Fruit fly (Drosophila melanogaster) whole organism, pupa: ENCODE measurements around the gene CG18661.
A peak's percentile ranks its signal among the peaks of the same experiment; 100 is the strongest.

Experiments
- CG10348 ChIP-seq: fragments of 200-800 bp; sonication (Bioruptor generic); IDR thresholded peaks from 2 replicates; pipeline ENCODE4 v1.3.6; 2022; ENCODE audit warnings: missing biosample characterization, missing genetic modification characterization
- CG12605 ChIP-seq: fragments of 200-800 bp; sonication (Bioruptor generic); IDR thresholded peaks from 2 replicates; pipeline ENCODE4 v1.3.6; 2022; ENCODE audit warnings: missing biosample characterization, missing genetic modification characterization
- CG13204 ChIP-seq: fragments of 200-800 bp; sonication (Bioruptor generic); optimal IDR thresholded peaks from 2 replicates; lab custom pipeline; 2018; ENCODE audit warnings: missing biosample characterization, mild to moderate bottlenecking, missing genetic modification characterization, moderate library complexity
- CG14655 ChIP-seq: fragments of 200-800 bp; sonication (Bioruptor generic); optimal IDR thresholded peaks from 3 replicates; lab custom pipeline; 2017; ENCODE audit warnings: mild to moderate bottlenecking, missing biosample characterization, missing genetic modification reagents, missing genetic modification characterization
- CG15710 ChIP-seq: fragments of 200-800 bp; sonication (Bioruptor generic); optimal IDR thresholded peaks from 2 replicates; lab custom pipeline; 2018; ENCODE audit warnings: missing biosample characterization, mild to moderate bottlenecking, missing genetic modification characterization, moderate library complexity
- CG17806 ChIP-seq: fragments of 200-800 bp; sonication (Bioruptor generic); optimal IDR thresholded peaks from 2 replicates; lab custom pipeline; 2018; ENCODE audit warnings: missing biosample characterization, mild to moderate bottlenecking, missing genetic modification characterization, moderate library complexity
- CG32121 ChIP-seq: fragments of 200-800 bp; sonication (Bioruptor generic); IDR thresholded peaks from 2 replicates; pipeline ENCODE4 v1.3.6; 2022; ENCODE audit warnings: missing biosample characterization, missing genetic modification characterization
- CG34367 ChIP-seq: fragments of 200-800 bp; sonication (Bioruptor generic); optimal IDR thresholded peaks from 2 replicates; lab custom pipeline; 2018; ENCODE audit warnings: missing biosample characterization, mild to moderate bottlenecking, missing genetic modification characterization
- CG4496 ChIP-seq: fragments of 200-800 bp; sonication (Bioruptor generic); IDR thresholded peaks from 3 replicates; pipeline ENCODE4 v1.3.6; 2022; ENCODE audit warnings: missing biosample characterization, missing genetic modification characterization
- CG8159 ChIP-seq: fragments of 200-800 bp; sonication (Bioruptor generic); optimal IDR thresholded peaks from 3 replicates; lab custom pipeline; 2018; ENCODE audit warnings: missing biosample characterization, mild to moderate bottlenecking, missing genetic modification characterization, moderate library complexity
- CG8301 ChIP-seq: fragments of 200-800 bp; sonication (Bioruptor generic); optimal IDR thresholded peaks from 2 replicates; lab custom pipeline; 2018; ENCODE audit warnings: missing biosample characterization, mild to moderate bottlenecking, missing genetic modification characterization
- CG9948 ChIP-seq: fragments of 200-800 bp; sonication (Bioruptor generic); optimal IDR thresholded peaks from 2 replicates; lab custom pipeline; 2018; ENCODE audit warnings: missing biosample characterization, mild to moderate bottlenecking, missing genetic modification characterization, moderate library complexity
- D1 ChIP-seq: fragments of 200-800 bp; sonication (Bioruptor generic); optimal IDR thresholded peaks from 2 replicates; lab custom pipeline; 2018; ENCODE audit warnings: missing biosample characterization, mild to moderate bottlenecking, missing genetic modification characterization, moderate library complexity
- EcR ChIP-seq: fragments of 200-800 bp; sonication (Bioruptor generic); optimal IDR thresholded peaks from 3 replicates; lab custom pipeline; 2019; ENCODE audit warnings: missing biosample characterization, missing genetic modification characterization, mild to moderate bottlenecking, moderate library complexity, missing genetic modification reagents
- Ets98B ChIP-seq: fragments of 200-800 bp; sonication (Bioruptor generic); IDR thresholded peaks from 2 replicates; pipeline ENCODE4 v1.3.6; 2022; ENCODE audit warnings: missing biosample characterization, missing genetic modification characterization
- Pif1A ChIP-seq: fragments of 200-800 bp; sonication (Bioruptor generic); optimal IDR thresholded peaks from 3 replicates; lab custom pipeline; 2016; ENCODE audit warnings: missing biosample characterization, missing genetic modification characterization
- Pif1B ChIP-seq: fragments of 200-800 bp; sonication (Bioruptor generic); optimal IDR thresholded peaks from 3 replicates; lab custom pipeline; 2016; ENCODE audit warnings: missing biosample characterization, missing genetic modification characterization
- Snoo ChIP-seq: fragments of 200-800 bp; sonication (Bioruptor generic); optimal IDR thresholded peaks from 3 replicates; lab custom pipeline; 2017; ENCODE audit warnings: missing biosample characterization, mild to moderate bottlenecking, missing genetic modification characterization, inconsistent platforms
- fd96Ca ChIP-seq: fragments of 200-800 bp; sonication (Bioruptor generic); IDR thresholded peaks from 3 replicates; pipeline ENCODE4 v1.3.6; 2022; ENCODE audit warnings: missing biosample characterization, missing genetic modification characterization
- gl ChIP-seq: fragments of 200-800 bp; sonication (Bioruptor generic); optimal IDR thresholded peaks from 2 replicates; lab custom pipeline; 2018; ENCODE audit warnings: missing biosample characterization, mild to moderate bottlenecking, missing genetic modification characterization
- rn ChIP-seq: fragments of 200-800 bp; sonication (Bioruptor generic); IDR thresholded peaks from 2 replicates; pipeline ENCODE4 v1.3.6; 2022; ENCODE audit warnings: missing biosample characterization, missing genetic modification characterization

The CG18661 gene

DNA sequence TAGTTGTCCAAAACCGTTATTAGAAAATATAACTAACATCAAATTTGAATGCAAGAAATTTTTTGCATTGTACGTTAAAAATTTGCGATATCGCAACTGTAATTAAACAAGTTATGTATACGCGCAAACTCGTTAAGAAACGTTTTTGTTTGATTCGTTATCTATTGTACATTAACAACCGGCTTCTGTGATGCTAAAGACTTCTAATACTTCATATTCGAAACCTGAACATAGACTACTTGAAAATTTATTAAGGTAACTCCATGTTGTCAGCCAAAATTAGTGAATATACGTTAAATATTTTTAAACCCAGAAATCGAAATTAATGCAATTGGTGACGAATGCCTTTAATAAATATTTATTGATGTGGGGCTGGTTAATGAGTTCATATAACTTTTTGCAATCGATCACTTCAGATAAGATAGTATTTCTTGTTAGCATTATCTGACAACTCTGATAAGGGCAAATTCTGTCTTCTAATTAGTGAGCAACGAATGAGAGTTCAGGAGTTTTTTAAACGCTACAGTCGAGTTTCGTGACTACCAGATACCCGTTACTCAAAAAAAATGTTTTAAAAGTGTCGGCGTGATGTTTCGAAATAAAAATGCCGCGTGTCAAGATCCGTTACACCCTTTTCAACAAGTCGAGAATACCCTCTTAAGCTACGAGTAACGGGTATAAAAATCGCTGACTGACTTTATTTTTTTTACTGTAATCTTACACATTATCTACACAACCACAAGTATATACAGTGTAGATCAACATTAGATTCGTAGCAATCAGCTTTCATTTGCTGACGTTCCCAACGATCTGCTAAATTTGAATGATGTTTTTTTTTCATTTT, 45.0 kb upstream of the CG18661 start:
- TF ChIP-seq CG9948 (peak; percentile 17), EcR (GFP tag; lab: Kevin White, UChicago) (peak; percentile 29), rn (GFP tag; lab: Robert Waterston, UW) (no peak), fd96Ca (no peak; the same call in 1 of the 3 replicates), CG12605 (peak; percentile 67), CG32121 (GFP tag; lab: Robert Waterston, UW) (peak; percentile 74), CG8301 (peak; percentile 52), gl (no peak), CG13204 (GFP tag; lab: Kevin White, UChicago) (no peak), Snoo (no peak), CG34367 (no peak), CG17806 (tag; lab: Kevin White, UChicago) (peak; percentile 41), CG4496 (GFP tag; lab: Robert Waterston, UW) (peak; percentile 78), Ets98B (peak; percentile 79), CG10348 (no peak), CG15710 (peak; percentile 40), Pif1A (GFP tag; lab: Kevin White, UChicago) (peak; percentile 60), D1 (tag; lab: Kevin White, UChicago) (peak; percentile 75), Pif1B (peak; percentile 23), CG8159 (tag; lab: Kevin White, UChicago) (peak; percentile 36), CG14655 (GFP tag; lab: Kevin White, UChicago) (peak; percentile 60)

DNA sequence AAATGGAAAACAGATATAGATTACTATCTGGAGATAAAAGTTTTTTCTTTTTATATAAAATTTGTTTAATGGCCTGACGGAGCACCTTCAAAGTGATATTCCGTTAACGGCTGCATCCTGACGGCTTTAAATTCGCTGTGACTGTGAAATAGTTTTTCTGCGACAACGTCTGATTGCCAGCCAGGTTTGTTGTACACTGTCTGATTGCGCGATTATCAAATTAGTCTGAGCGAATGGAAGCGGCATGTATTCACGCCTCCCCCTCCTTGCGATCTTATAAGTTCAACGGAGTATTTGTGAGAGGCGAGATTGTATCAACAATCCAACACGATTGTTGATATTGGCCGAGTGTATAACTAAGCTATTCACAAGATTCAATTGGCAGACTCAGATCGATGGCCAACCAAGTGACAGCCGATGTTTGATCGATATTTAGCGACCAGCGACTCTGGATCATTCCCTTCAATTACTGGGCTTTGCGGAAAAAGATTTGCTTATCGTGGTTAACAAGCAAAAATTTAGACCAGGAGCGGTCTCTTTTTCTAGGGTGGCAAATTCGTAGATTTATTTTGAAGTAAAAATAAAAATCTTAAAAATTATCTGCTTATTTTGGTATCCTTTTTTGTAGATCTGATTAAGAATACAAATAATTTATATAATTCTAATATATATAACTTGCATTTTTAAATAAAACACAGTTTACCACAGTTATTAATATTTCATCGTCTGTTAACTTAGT, 41.6 kb upstream of the CG18661 start:
- TF ChIP-seq CG32121 (GFP tag; lab: Robert Waterston, UW) (no peak), CG34367 (no peak), CG14655 (GFP tag; lab: Kevin White, UChicago) (no peak), CG8159 (tag; lab: Kevin White, UChicago) (no peak), CG17806 (tag; lab: Kevin White, UChicago) (no peak), CG10348 (no peak), fd96Ca (no peak), CG9948 (no peak), CG4496 (GFP tag; lab: Robert Waterston, UW) (no peak), gl (no peak), Snoo (no peak), rn (GFP tag; lab: Robert Waterston, UW) (no peak), CG8301 (no peak)

DNA sequence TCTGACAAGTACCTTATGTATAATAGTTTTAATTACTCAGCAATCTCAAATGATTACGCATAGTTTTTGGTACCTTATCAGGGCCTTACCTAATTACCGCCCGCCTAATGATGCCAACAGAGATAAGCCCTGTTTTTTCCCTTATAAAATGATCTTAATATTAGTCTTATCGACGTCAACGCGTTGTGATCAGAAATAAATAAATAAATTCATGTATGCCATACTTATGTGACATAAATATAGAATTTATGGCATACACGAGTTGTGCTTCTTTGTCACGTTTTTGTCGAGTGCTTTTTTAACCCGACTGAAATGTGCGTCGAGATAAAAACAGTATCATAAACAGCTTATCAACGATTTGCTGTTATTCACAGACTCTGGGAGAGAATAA, 41.1 kb upstream of the CG18661 start:
- TF ChIP-seq Ets98B (no peak), Pif1B (no peak), fd96Ca (no peak), CG34367 (no peak), CG12605 (no peak), CG10348 (no peak), Pif1A (GFP tag; lab: Kevin White, UChicago) (no peak), D1 (tag; lab: Kevin White, UChicago) (no peak), Snoo (no peak), CG9948 (no peak), CG15710 (no peak), rn (GFP tag; lab: Robert Waterston, UW) (no peak)

DNA sequence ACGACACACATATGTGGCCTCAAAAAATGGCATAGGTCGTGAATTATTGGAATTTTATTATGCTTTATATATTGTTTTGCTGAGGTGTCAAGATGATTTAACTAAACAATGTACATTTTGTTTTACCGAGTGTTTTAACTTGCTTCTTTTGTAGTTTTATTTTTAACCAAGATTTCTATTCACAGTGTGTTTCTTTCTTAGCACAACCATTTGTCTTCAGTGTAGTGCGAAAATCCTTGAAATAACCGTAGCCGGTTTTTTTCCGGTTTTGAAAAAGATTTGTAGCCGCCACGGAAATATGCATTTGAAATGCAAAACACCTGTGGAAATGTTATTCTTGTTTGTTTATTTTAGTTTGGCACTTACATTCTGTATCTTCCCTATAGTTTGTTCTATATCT, 40.3 kb upstream of the CG18661 start:
- TF ChIP-seq CG8159 (tag; lab: Kevin White, UChicago) = no peak
- TF ChIP-seq CG14655 (GFP tag; lab: Kevin White, UChicago) = no peak
- TF ChIP-seq CG32121 (GFP tag; lab: Robert Waterston, UW) = no peak
- no peak for TF ChIP-seq Ets98B
- TF ChIP-seq CG34367 = no peak
- TF ChIP-seq fd96Ca = no peak
- TF ChIP-seq Pif1A (GFP tag; lab: Kevin White, UChicago) = no peak
- no peak for TF ChIP-seq CG10348
- no peak for TF ChIP-seq rn (GFP tag; lab: Robert Waterston, UW)
- no peak for TF ChIP-seq CG9948
- TF ChIP-seq CG12605 = no peak
- TF ChIP-seq CG4496 (GFP tag; lab: Robert Waterston, UW) = no peak
- no peak for TF ChIP-seq gl
- no peak for TF ChIP-seq CG13204 (GFP tag; lab: Kevin White, UChicago)
- no peak for TF ChIP-seq D1 (tag; lab: Kevin White, UChicago)
- no peak for TF ChIP-seq Snoo

DNA sequence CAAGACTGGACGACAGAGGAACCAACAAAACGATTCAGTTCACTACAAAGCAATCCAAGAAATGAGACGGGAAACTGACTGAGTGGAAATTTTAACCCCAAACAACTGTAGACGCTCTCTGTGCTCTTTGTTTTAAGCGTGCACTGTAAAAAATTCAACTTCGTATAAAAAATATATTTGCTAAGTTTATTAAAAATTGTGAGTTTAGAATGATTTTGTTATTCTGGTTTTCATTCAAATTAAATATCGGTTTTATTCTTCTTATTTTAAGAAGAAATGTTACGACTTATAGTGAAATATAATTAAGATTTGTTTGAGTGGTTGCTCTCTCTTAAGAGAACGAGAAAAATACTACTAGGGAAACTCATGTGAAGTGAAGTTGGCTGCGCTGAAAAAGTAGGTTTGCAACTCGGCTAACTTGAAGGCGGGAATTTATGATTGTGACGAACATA, 39.3 kb upstream of the CG18661 start:
- peak; percentile 74 for TF ChIP-seq CG34367
- TF ChIP-seq CG14655 (GFP tag; lab: Kevin White, UChicago) = peak; percentile 86
- TF ChIP-seq CG4496 (GFP tag; lab: Robert Waterston, UW) = peak; percentile 97
- TF ChIP-seq Pif1A (GFP tag; lab: Kevin White, UChicago) = peak; percentile 86
- peak; percentile 82 for TF ChIP-seq CG9948
- peak; percentile 93 for TF ChIP-seq rn (GFP tag; lab: Robert Waterston, UW)
- TF ChIP-seq gl = peak; percentile 46
- TF ChIP-seq CG15710 = peak; percentile 81
- no peak for TF ChIP-seq EcR (GFP tag; lab: Kevin White, UChicago)
- TF ChIP-seq D1 (tag; lab: Kevin White, UChicago) = peak; percentile 75
- peak; percentile 68 for TF ChIP-seq Pif1B
- peak; percentile 95 for TF ChIP-seq Ets98B
- peak; percentile 86 for TF ChIP-seq CG8301
- peak; percentile 65; the same call in 1 of the 3 replicates for TF ChIP-seq fd96Ca
- TF ChIP-seq Snoo = peak; percentile 88
- peak; percentile 96 for TF ChIP-seq CG12605
- peak; percentile 85 for TF ChIP-seq CG17806 (tag; lab: Kevin White, UChicago)
- no peak for TF ChIP-seq CG13204 (GFP tag; lab: Kevin White, UChicago)
- peak; percentile 97 for TF ChIP-seq CG32121 (GFP tag; lab: Robert Waterston, UW)
- peak; percentile 85 for TF ChIP-seq CG8159 (tag; lab: Kevin White, UChicago)
- TF ChIP-seq CG10348 = peak; percentile 84
